Worm (Caenorhabditis elegans) whole organism, mixed stage, embryonic: ENCODE data around the gene Y69A2AR.51.

Experiments used
- blmp-1 ChIP-seq: fragments of 150-350 bp; optimal IDR thresholded peaks from 2 replicates; lab custom pipeline; 2014; ENCODE audit warnings: missing biosample characterization, missing genetic modification characterization
- drap-1 ChIP-seq: fragments of 200-800 bp; sonication (Bioruptor generic); optimal IDR thresholded peaks from 3 replicates; lab custom pipeline; 2018; ENCODE audit warnings: mild to moderate bottlenecking, missing genetic modification characterization, missing compliant biosample characterization
- elt-3 ChIP-seq: fragments of 150-350 bp; optimal IDR thresholded peaks from 2 replicates; lab custom pipeline; 2014; ENCODE audit warnings: missing biosample characterization, missing genetic modification characterization
- ham-2 ChIP-seq: fragments of 200-800 bp; sonication (Bioruptor generic); optimal IDR thresholded peaks from 2 replicates; lab custom pipeline; 2018; ENCODE audit warnings: mild to moderate bottlenecking, missing genetic modification characterization, missing compliant biosample characterization
- mab-5 ChIP-seq: fragments of 150-350 bp; optimal IDR thresholded peaks from 2 replicates; lab custom pipeline; 2014; ENCODE audit warnings: missing biosample characterization, missing genetic modification characterization
- mep-1 ChIP-seq: fragments of 150-350 bp; optimal IDR thresholded peaks from 2 replicates; lab custom pipeline; 2017; ENCODE audit warnings: missing biosample characterization, missing genetic modification reagents, missing genetic modification characterization, inconsistent platforms
- nhr-12 ChIP-seq: fragments of 150-350 bp; optimal IDR thresholded peaks from 2 replicates; lab custom pipeline; 2014; ENCODE audit warnings: missing biosample characterization, missing genetic modification characterization
- nhr-76 ChIP-seq: sonication (generic microtip); optimal IDR thresholded peaks from 2 replicates; lab custom pipeline; 2017; ENCODE audit warnings: missing biosample characterization, missing genetic modification characterization
- pha-4 ChIP-seq: fragments of 150-350 bp; optimal IDR thresholded peaks from 2 replicates; lab custom pipeline; 2018; ENCODE audit warnings: missing biosample characterization, missing genetic modification reagents, missing genetic modification characterization
- snpc-4 ChIP-seq: fragments of 150-350 bp; optimal IDR thresholded peaks from 2 replicates; lab custom pipeline; 2014; ENCODE audit warnings: missing biosample characterization, missing genetic modification characterization
- sptf-1 ChIP-seq: sonication (generic microtip); optimal IDR thresholded peaks from 2 replicates; lab custom pipeline; 2017; ENCODE audit warnings: mild to moderate bottlenecking, missing genetic modification characterization, moderate library complexity, missing compliant biosample characterization
- tbx-8 ChIP-seq: fragments of 200-800 bp; sonication (Bioruptor generic); optimal IDR thresholded peaks from 2 replicates; lab custom pipeline; 2018; ENCODE audit warnings: mild to moderate bottlenecking, missing genetic modification characterization, moderate library complexity, missing compliant biosample characterization
- ztf-11 ChIP-seq: fragments of 150-350 bp; optimal IDR thresholded peaks from 2 replicates; lab custom pipeline; 2014; ENCODE audit warnings: missing biosample characterization, missing genetic modification characterization

DNA sequence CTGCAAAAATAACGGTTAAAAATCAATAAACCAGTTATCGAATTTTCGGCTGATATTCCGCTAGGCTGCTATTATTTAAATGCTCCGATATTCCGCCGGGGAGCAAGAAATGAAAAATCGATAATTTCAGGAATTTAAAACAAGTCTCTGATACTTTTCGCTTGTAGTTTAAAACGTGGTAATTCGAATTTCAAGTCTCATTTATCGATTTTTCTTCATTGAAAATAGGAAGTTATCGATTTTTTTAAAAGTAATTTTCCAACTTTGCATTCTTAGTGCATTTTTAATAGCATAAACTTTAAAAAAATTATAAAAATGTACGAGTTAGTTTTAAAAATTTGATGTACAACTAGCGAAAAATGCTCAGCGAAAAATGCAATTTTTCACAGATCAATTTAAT, 19.9 kb upstream of the Y69A2AR.51 start:
- no peak for TF ChIP-seq ztf-11 (tag; lab: Kevin White, UChicago)
- no peak for TF ChIP-seq elt-3 (tag; lab: Kevin White, UChicago)
- TF ChIP-seq tbx-8 (GFP tag; lab: Kevin White, UChicago) = no peak
- TF ChIP-seq ham-2 (GFP tag; lab: Kevin White, UChicago) = no peak
- no peak for TF ChIP-seq drap-1
- no peak for TF ChIP-seq pha-4 (tag; lab: Kevin White, UChicago)
- no peak for TF ChIP-seq nhr-76 (tag; lab: Kevin White, UChicago)
- no peak for TF ChIP-seq nhr-12 (tag; lab: Kevin White, UChicago)
- no peak for TF ChIP-seq mab-5 (tag; lab: Kevin White, UChicago)
- TF ChIP-seq mep-1 (tag; lab: Kevin White, UChicago) = no peak
- no peak for TF ChIP-seq sptf-1
- TF ChIP-seq blmp-1 (tag; lab: Kevin White, UChicago) = no peak
- no peak for TF ChIP-seq snpc-4 (tag; lab: Kevin White, UChicago)
